Worm (Caenorhabditis elegans) whole organism, L4 larva: Measurements from ENCODE around the gene rps-16.
"Not testable (repeated sequence)": the region's sequence is repeated elsewhere in the genome, so short reads cannot be mapped to it uniquely, and the experiment has no call there.

ENCODE experiments used
- F26F4.8 ChIP-seq: fragments of 200-800 bp; sonication (Bioruptor generic); conservative IDR thresholded peaks from 2 replicates; pipeline ENCODE4 v1.3.6; 2022; ENCODE audit warnings: missing genetic modification characterization, missing compliant biosample characterization
- R02D3.7 ChIP-seq: fragments of 150-350 bp; sonication (generic microtip); optimal IDR thresholded peaks from 3 replicates; lab custom pipeline; 2014; ENCODE audit warnings: missing biosample characterization, missing genetic modification characterization
- T26A8.4 ChIP-seq: fragments of 200-800 bp; sonication (Bioruptor generic); IDR thresholded peaks from 2 replicates; pipeline ENCODE4 v1.3.6; 2022; ENCODE audit warnings: missing genetic modification characterization, missing compliant biosample characterization
- Y105C5A.15 ChIP-seq: fragments of 200-800 bp; sonication (Bioruptor generic); IDR thresholded peaks from 2 replicates; pipeline ENCODE4 v1.3.6; 2022; ENCODE audit warnings: missing genetic modification characterization, missing compliant biosample characterization
- aha-1 ChIP-seq: fragments of 150-350 bp; peaks from one replicate; lab custom pipeline; 2014; ENCODE audit warnings: missing biosample characterization, missing genetic modification characterization
- aly-2 ChIP-seq: sonication (generic microtip); optimal IDR thresholded peaks from 2 replicates; lab custom pipeline; 2018; ENCODE audit warnings: missing biosample characterization, missing genetic modification characterization
- arid-1 ChIP-seq: fragments of 200-800 bp; sonication (Bioruptor generic); conservative IDR thresholded peaks from 2 replicates; pipeline ENCODE4 v1.3.6; 2022; ENCODE audit warnings: missing genetic modification reagents, missing genetic modification characterization, missing compliant biosample characterization
- attf-4 ChIP-seq: sonication (generic microtip); optimal IDR thresholded peaks from 3 replicates; lab custom pipeline; 2017; ENCODE audit warnings: missing biosample characterization, missing genetic modification characterization
- ceh-28 ChIP-seq: fragments of 150-350 bp; optimal IDR thresholded peaks from 2 replicates; lab custom pipeline; 2014; ENCODE audit warnings: missing biosample characterization, missing genetic modification reagents, missing genetic modification characterization
- ceh-44 ChIP-seq: fragments of 200-800 bp; sonication (Bioruptor generic); IDR thresholded peaks from 2 replicates; pipeline ENCODE4 v1.3.6; 2022; ENCODE audit warnings: missing genetic modification reagents, missing genetic modification characterization, missing compliant biosample characterization
- ceh-62 ChIP-seq: sonication (generic microtip); optimal IDR thresholded peaks from 2 replicates; lab custom pipeline; 2017; ENCODE audit warnings: missing biosample characterization, missing genetic modification characterization
- cey-2 ChIP-seq: sonication (generic microtip); optimal IDR thresholded peaks from 3 replicates; lab custom pipeline; 2017; ENCODE audit warnings: missing genetic modification characterization, mild to moderate bottlenecking, missing compliant biosample characterization, antibody characterized with exemption, borderline replicate concordance; ENCODE audit not compliant: insufficient read depth
- ctbp-1 ChIP-seq: fragments of 200-800 bp; sonication (Bioruptor generic); IDR thresholded peaks from 2 replicates; pipeline ENCODE4 v1.3.6; 2022; ENCODE audit warnings: missing genetic modification reagents, missing genetic modification characterization, missing compliant biosample characterization
- daf-16 ChIP-seq, 3 experiments: sonication (generic microtip); optimal IDR thresholded peaks; 2 replicates each; lab custom pipeline; 2016 to 2017; ENCODE audit warnings: missing genetic modification characterization in 3 of 3, missing genetic modification reagents in 3 of 3, mild to moderate bottlenecking in 2 of 3, missing compliant biosample characterization in 2 of 3, missing biosample characterization in 1 of 3, moderate library complexity in 1 of 3
- dmd-8 ChIP-seq: fragments of 200-800 bp; sonication (Bioruptor generic); IDR thresholded peaks from 2 replicates; pipeline ENCODE4 v1.3.6; 2022; ENCODE audit warnings: missing genetic modification characterization, missing compliant biosample characterization
- dmd-9 ChIP-seq: fragments of 200-800 bp; sonication (Bioruptor generic); IDR thresholded peaks from 2 replicates; pipeline ENCODE4 v1.3.6; 2022; ENCODE audit warnings: missing genetic modification reagents, missing genetic modification characterization, missing compliant biosample characterization
- egl-43 ChIP-seq: fragments of 200-800 bp; sonication (Bioruptor generic); IDR thresholded peaks from 2 replicates; pipeline ENCODE4 v1.3.6; 2022; ENCODE audit warnings: missing genetic modification reagents, missing genetic modification characterization, missing compliant biosample characterization
- jun-1 ChIP-seq: fragments of 150-350 bp; optimal IDR thresholded peaks from 2 replicates; lab custom pipeline; 2014; ENCODE audit warnings: missing biosample characterization, missing genetic modification reagents, missing genetic modification characterization
- lin-38 ChIP-seq: fragments of 200-800 bp; sonication (Bioruptor generic); IDR thresholded peaks from 2 replicates; pipeline ENCODE4 v1.3.6; 2022; ENCODE audit warnings: missing genetic modification reagents, missing genetic modification characterization, missing compliant biosample characterization
- lsy-2 ChIP-seq, 2 experiments: fragments of 150-350 bp in 1 of 2; sonication (generic microtip) in 1 of 2; optimal IDR thresholded peaks; 2 replicates each; lab custom pipeline; 2014 to 2017; ENCODE audit warnings: missing biosample characterization in 2 of 2, missing genetic modification characterization in 2 of 2
- madf-9 ChIP-seq: fragments of 200-800 bp; sonication (Bioruptor generic); conservative IDR thresholded peaks from 2 replicates; pipeline ENCODE4 v1.3.6; 2022; ENCODE audit warnings: missing genetic modification reagents, missing genetic modification characterization, missing compliant biosample characterization
- mdt-29 ChIP-seq: fragments of 200-800 bp; sonication (Bioruptor generic); IDR thresholded peaks from 2 replicates; pipeline ENCODE4 v1.3.6; 2022; ENCODE audit warnings: missing genetic modification reagents, missing genetic modification characterization, missing compliant biosample characterization
- mxl-2 ChIP-seq: fragments of 200-800 bp; sonication (Bioruptor generic); conservative IDR thresholded peaks from 2 replicates; pipeline ENCODE4 v1.3.6; 2022; ENCODE audit warnings: missing genetic modification reagents, missing genetic modification characterization, missing compliant biosample characterization
- mxl-3 ChIP-seq: fragments of 200-800 bp; sonication (Bioruptor generic); optimal IDR thresholded peaks from 2 replicates; lab custom pipeline; 2018; ENCODE audit warnings: mild to moderate bottlenecking, missing genetic modification characterization, missing compliant biosample characterization
- nhr-102 ChIP-seq: sonication (generic microtip); optimal IDR thresholded peaks from 2 replicates; lab custom pipeline; 2016; ENCODE audit warnings: mild to moderate bottlenecking, missing genetic modification characterization, moderate library complexity, missing compliant biosample characterization
- nhr-25 ChIP-seq: sonication (generic microtip); optimal IDR thresholded peaks from 2 replicates; lab custom pipeline; 2017; ENCODE audit warnings: missing genetic modification characterization, mild to moderate bottlenecking, missing compliant biosample characterization, antibody characterized with exemption, moderate library complexity, borderline replicate concordance; ENCODE audit not compliant: insufficient read depth
- nhr-28 ChIP-seq: fragments of 150-350 bp; optimal IDR thresholded peaks from 2 replicates; lab custom pipeline; 2014; ENCODE audit warnings: missing biosample characterization, missing genetic modification characterization
- nhr-41 ChIP-seq: fragments of 200-800 bp; sonication (Bioruptor generic); IDR thresholded peaks from 2 replicates; pipeline ENCODE4 v1.3.6; 2022; ENCODE audit warnings: missing genetic modification reagents, missing genetic modification characterization, missing compliant biosample characterization
- nhr-42 ChIP-seq: fragments of 200-800 bp; sonication (Bioruptor generic); IDR thresholded peaks from 2 replicates; pipeline ENCODE4 v1.3.6; 2022; ENCODE audit warnings: missing genetic modification characterization, missing compliant biosample characterization
- nhr-6 ChIP-seq: fragments of 150-350 bp; optimal IDR thresholded peaks from 2 replicates; lab custom pipeline; 2014; ENCODE audit warnings: missing biosample characterization, missing genetic modification characterization
- nhr-76 ChIP-seq: fragments of 150-350 bp; optimal IDR thresholded peaks from 2 replicates; lab custom pipeline; 2014; ENCODE audit warnings: missing biosample characterization, missing genetic modification characterization
- nhr-77 ChIP-seq: fragments of 150-350 bp; optimal IDR thresholded peaks from 2 replicates; lab custom pipeline; 2014; ENCODE audit warnings: missing biosample characterization, missing genetic modification characterization
- php-3 ChIP-seq: fragments of 200-800 bp; sonication (Bioruptor generic); IDR thresholded peaks from 2 replicates; pipeline ENCODE4 v1.3.6; 2022; ENCODE audit warnings: missing genetic modification reagents, missing genetic modification characterization, missing compliant biosample characterization
- rbr-2 ChIP-seq: sonication (generic microtip); optimal IDR thresholded peaks from 2 replicates; lab custom pipeline; 2016; ENCODE audit warnings: missing genotype, missing genetic modification characterization, missing compliant biosample characterization
- snpc-1.2 ChIP-seq: fragments of 200-800 bp; sonication (Bioruptor generic); IDR thresholded peaks from 2 replicates; pipeline ENCODE4 v1.3.6; 2022; ENCODE audit warnings: missing genetic modification reagents, missing genetic modification characterization, missing compliant biosample characterization
- snpc-4 ChIP-seq: fragments of 150-350 bp; optimal IDR thresholded peaks from 2 replicates; lab custom pipeline; 2014; ENCODE audit warnings: missing biosample characterization, missing genetic modification characterization
- spr-1 ChIP-seq: sonication (generic microtip); optimal IDR thresholded peaks from 2 replicates; lab custom pipeline; 2016; ENCODE audit warnings: mild to moderate bottlenecking, missing genetic modification characterization, missing compliant biosample characterization
- spr-3 ChIP-seq: fragments of 200-800 bp; sonication (Bioruptor generic); optimal IDR thresholded peaks from 2 replicates; lab custom pipeline; 2018; ENCODE audit warnings: mild to moderate bottlenecking, missing genetic modification characterization, missing compliant biosample characterization
- tra-1 ChIP-seq: fragments of 200-800 bp; sonication (Bioruptor generic); IDR thresholded peaks from 2 replicates; pipeline ENCODE4 v1.3.6; 2022; ENCODE audit warnings: missing genetic modification reagents, missing genetic modification characterization, missing compliant biosample characterization
- unc-130 ChIP-seq: sonication (generic microtip); optimal IDR thresholded peaks from 2 replicates; lab custom pipeline; 2016; ENCODE audit warnings: missing genetic modification reagents, missing genetic modification characterization, missing compliant biosample characterization
- zfp-2 ChIP-seq: sonication (generic microtip); optimal IDR thresholded peaks from 2 replicates; lab custom pipeline; 2016; ENCODE audit warnings: mild to moderate bottlenecking, missing genetic modification characterization, missing compliant biosample characterization
- zip-2 ChIP-seq: fragments of 150-350 bp; optimal IDR thresholded peaks from 2 replicates; lab custom pipeline; 2014; ENCODE audit warnings: missing biosample characterization, missing genetic modification characterization

Gene rps-16

ce11 chrV:15048107-15048506, 47.8 kb upstream of the rps-16 start, which contains the start of gene sdc-3:
Gene sdc-3 (minus strand): TSS chrV:15048207.
- no peak for TF ChIP-seq spr-3 (GFP tag; lab: Kevin White, UChicago)
- TF ChIP-seq mxl-3 (GFP tag; lab: Kevin White, UChicago) = peak; percentile 19
- TF ChIP-seq nhr-28 (tag; lab: Kevin White, UChicago) = peak; percentile 32
- TF ChIP-seq ceh-62 (tag; lab: Kevin White, UChicago) = no peak
- TF ChIP-seq daf-16 (GFP tag; optimal IDR thresholded peaks at IDR 0.05; lab: Kevin White, UChicago) = no peak
- TF ChIP-seq daf-16 (tag; optimal IDR thresholded peaks at IDR 0.05; lab: Kevin White, UChicago) = peak; percentile 14
- peak; percentile 73 for TF ChIP-seq aha-1 (tag; lab: Kevin White, UChicago)

DNA sequence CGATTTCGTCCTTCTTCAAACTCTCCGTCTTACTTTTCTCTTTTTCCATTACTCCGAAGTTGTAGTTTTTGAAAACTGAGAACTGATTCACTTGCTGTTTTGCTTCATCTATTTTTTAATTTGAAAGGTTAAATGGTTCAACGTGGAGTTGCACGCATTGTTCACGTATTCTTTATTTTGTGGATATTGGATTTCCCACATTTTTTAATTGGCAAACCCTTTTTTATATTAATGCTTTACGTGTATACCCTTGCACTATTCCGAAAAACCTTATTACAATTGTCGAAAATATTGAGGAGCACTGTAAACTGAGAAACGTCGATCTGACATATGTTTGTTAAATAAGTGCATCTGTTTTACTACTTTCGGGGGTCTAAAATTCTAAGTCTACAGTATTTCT, 36.4 kb upstream of the rps-16 start, which contains the start of gene melo-3:
Gene melo-3, minus strand, starts transcription at position 101 of the 400 bp plus-strand sequence.
- TF ChIP-seq madf-9 (GFP tag; lab: Robert Waterston, UW); lsy-2 (tag; optimal IDR thresholded peaks at IDR 0.05; lab: Kevin White, UChicago); lin-38 (GFP tag; lab: Robert Waterston, UW): not testable (repeated sequence)

DNA sequence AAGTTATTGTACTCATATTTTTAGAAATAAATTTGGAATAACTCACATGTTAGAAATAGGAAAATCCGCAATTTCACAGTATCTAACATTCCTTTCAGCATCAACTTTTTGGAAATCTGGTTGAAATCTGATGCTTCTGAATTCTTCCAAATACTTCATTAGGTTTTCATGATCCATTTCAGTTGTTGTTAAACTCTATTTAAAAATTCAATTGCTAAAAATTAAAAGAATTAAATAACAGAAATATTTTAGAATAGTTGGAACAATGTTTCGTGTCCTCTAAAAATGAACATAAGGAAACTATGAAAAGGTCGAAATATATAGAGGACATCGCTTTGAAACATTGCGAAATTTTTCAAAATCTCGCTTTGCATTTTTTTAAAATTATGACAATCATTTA, 31.0 kb upstream of the rps-16 start, which contains the start of gene cng-1:
Gene cng-1, minus strand, starts transcription at position 101 of the 400 bp plus-strand sequence.
- TF ChIP-seq T26A8.4 (GFP tag; lab: Robert Waterston, UW); attf-4 (tag; lab: Kevin White, UChicago); nhr-41 (GFP tag; lab: Robert Waterston, UW): not testable (repeated sequence)

ce11 chrV:15028896-15029519, 28.7 kb upstream of the rps-16 start, which contains the start of gene F14H8.8:
Gene F14H8.8 (plus strand): TSS chrV:15029469.
- TF ChIP-seq jun-1 (no peak), tra-1 (GFP tag; lab: Robert Waterston, UW) (no peak), nhr-42 (GFP tag; lab: Robert Waterston, UW) (no peak), attf-4 (tag; lab: Kevin White, UChicago) (no peak), nhr-77 (tag; lab: Kevin White, UChicago) (no peak), zip-2 (tag; lab: Kevin White, UChicago) (no peak), T26A8.4 (GFP tag; lab: Robert Waterston, UW) (peak; percentile 63; the same call in 1 of the 2 replicates), R02D3.7 (no peak), F26F4.8 (GFP tag; lab: Robert Waterston, UW) (no peak), ceh-44 (GFP tag; lab: Robert Waterston, UW) (no peak), nhr-6 (peak; percentile 41), egl-43 (GFP tag; lab: Robert Waterston, UW) (0 out of 2 replicates have a peak, but pooled peaks have one; percentile 39), daf-16 (GFP tag; optimal IDR thresholded peaks at IDR 0.05; lab: Kevin White, UChicago) (no peak), daf-16 (tag; optimal IDR thresholded peaks at IDR 0.05; lab: Kevin White, UChicago) (no peak), mxl-2 (GFP tag; lab: Robert Waterston, UW) (no peak), unc-130 (GFP tag; lab: Kevin White, UChicago) (peak; percentile 36), nhr-102 (tag; lab: Kevin White, UChicago) (no peak), spr-1 (tag; lab: Kevin White, UChicago) (no peak), lin-38 (GFP tag; lab: Robert Waterston, UW) (peak; percentile 60), zfp-2 (tag; lab: Kevin White, UChicago) (no peak), rbr-2 (tag; lab: Kevin White, UChicago) (no peak), ctbp-1 (GFP tag; lab: Robert Waterston, UW) (no peak), php-3 (GFP tag; lab: Robert Waterston, UW) (no peak), Y105C5A.15 (GFP tag; lab: Robert Waterston, UW) (no peak), aly-2 (tag; lab: Kevin White, UChicago) (no peak), snpc-1.2 (peak; percentile 77), dmd-9 (no peak), cey-2 (tag; lab: Kevin White, UChicago) (no peak), nhr-76 (tag; lab: Kevin White, UChicago) (no peak), snpc-4 (tag; lab: Kevin White, UChicago) (peak; percentile 77), arid-1 (GFP tag; lab: Robert Waterston, UW) (peak; percentile 31; the same call in 1 of the 2 replicates), mdt-29 (GFP tag; lab: Robert Waterston, UW) (no peak), ceh-28 (tag; lab: Kevin White, UChicago) (no peak), nhr-25 (no peak), dmd-8 (no peak), lsy-2 (tag; optimal IDR thresholded peaks at IDR 0.05; lab: Kevin White, UChicago) (no peak)
